Worm (Caenorhabditis elegans): ENCODE data around the gene srh-289.

ce11 chrV:17743802-17744201, 50.1 kb downstream of the srh-289 start:
- TF ChIP-seq ztf-4 (tag; optimal IDR thresholded peaks at IDR 0.05): no peak
- TF ChIP-seq alr-1 (tag; optimal IDR thresholded peaks at IDR 0.05): no peak
- no peak for TF ChIP-seq nhr-237 (tag; optimal IDR thresholded peaks at IDR 0.05)
- no peak for TF ChIP-seq ceh-82 (tag; optimal IDR thresholded peaks at IDR 0.05)
- no peak for TF ChIP-seq fos-1 (tag; optimal IDR thresholded peaks at IDR 0.05)
- TF ChIP-seq sem-4 (tag; optimal IDR thresholded peaks at IDR 0.05): no peak
- TF ChIP-seq dmd-4 (tag; optimal IDR thresholded peaks at IDR 0.05): no peak
- TF ChIP-seq elt-1 (tag; optimal IDR thresholded peaks at IDR 0.05): no peak
- no peak for TF ChIP-seq sma-3 (GFP tag; optimal IDR thresholded peaks at IDR 0.05)
- no peak for TF ChIP-seq nhr-25 (tag; optimal IDR thresholded peaks at IDR 0.05)
